Fruit fly (Drosophila melanogaster) whole organism, embryonic: ENCODE data around the gene CG13461.

Experiments used
- Bgb ChIP-seq: fragments of 200-800 bp; sonication (Bioruptor generic); IDR thresholded peaks from 2 replicates; pipeline ENCODE4 v1.3.6; 2022; ENCODE audit warnings: missing biosample characterization, missing genetic modification characterization; ENCODE audit not compliant: partially characterized antibody
- Blimp-1 ChIP-seq: fragments of 200-800 bp; sonication (Bioruptor generic); optimal IDR thresholded peaks from 3 replicates; lab custom pipeline; 2018; ENCODE audit warnings: missing biosample characterization, missing genetic modification characterization, mild to moderate bottlenecking, moderate library complexity, missing genetic modification reagents
- CG10959 ChIP-seq: fragments of 200-800 bp; sonication (Bioruptor generic); IDR thresholded peaks from 2 replicates; pipeline ENCODE4 v1.3.6; 2022; ENCODE audit warnings: missing biosample characterization, missing genetic modification characterization
- CG12155 ChIP-seq: fragments of 200-800 bp; sonication (Bioruptor generic); optimal IDR thresholded peaks from 3 replicates; lab custom pipeline; 2016; ENCODE audit warnings: missing biosample characterization, missing genetic modification characterization
- CG13123 ChIP-seq: fragments of 200-800 bp; sonication (Bioruptor generic); optimal IDR thresholded peaks from 2 replicates; lab custom pipeline; 2016; ENCODE audit warnings: missing biosample characterization, missing genetic modification characterization
- CG14860 ChIP-seq: fragments of 200-800 bp; sonication (Bioruptor generic); IDR thresholded peaks from 3 replicates; pipeline ENCODE4 v1.3.6; 2022; ENCODE audit warnings: missing biosample characterization, missing genetic modification characterization; ENCODE audit not compliant: partially characterized antibody
- CG1602 ChIP-seq: fragments of 200-800 bp; sonication (Bioruptor generic); optimal IDR thresholded peaks from 3 replicates; lab custom pipeline; 2016; ENCODE audit warnings: missing biosample characterization, missing genetic modification characterization
- CG2199 ChIP-seq: fragments of 200-800 bp; sonication (Bioruptor generic); IDR thresholded peaks from 3 replicates; pipeline ENCODE4 v1.3.6; 2022; ENCODE audit warnings: missing biosample characterization, missing genetic modification characterization
- CG2712 ChIP-seq: fragments of 200-800 bp; optimal IDR thresholded peaks from 3 replicates; lab custom pipeline; 2019; ENCODE audit warnings: missing biosample characterization, mild to moderate bottlenecking, missing genetic modification characterization, moderate library complexity
- CG30020 ChIP-seq: fragments of 200-800 bp; optimal IDR thresholded peaks from 2 replicates; lab custom pipeline; 2019; ENCODE audit warnings: missing biosample characterization, mild to moderate bottlenecking, missing genetic modification characterization, moderate library complexity
- CG30403 ChIP-seq: fragments of 200-800 bp; sonication (Bioruptor generic); optimal IDR thresholded peaks from 3 replicates; lab custom pipeline; 2016; ENCODE audit warnings: missing biosample characterization, missing genetic modification characterization
- CG31224 ChIP-seq: fragments of 200-800 bp; sonication (Bioruptor generic); IDR thresholded peaks from 2 replicates; pipeline ENCODE4 v1.3.6; 2022; ENCODE audit warnings: missing biosample characterization, missing genetic modification characterization
- CG31388 ChIP-seq: fragments of 200-800 bp; sonication (Bioruptor generic); optimal IDR thresholded peaks from 2 replicates; lab custom pipeline; 2016; ENCODE audit warnings: missing biosample characterization, missing genetic modification characterization
- CG4404 ChIP-seq: fragments of 200-800 bp; sonication (Bioruptor generic); IDR thresholded peaks from 2 replicates; pipeline ENCODE4 v1.3.6; 2022; ENCODE audit warnings: missing biosample characterization, missing genetic modification characterization
- CG6813 ChIP-seq: fragments of 200-800 bp; sonication (Bioruptor generic); optimal IDR thresholded peaks from 2 replicates; lab custom pipeline; 2017; ENCODE audit warnings: missing biosample characterization, missing genetic modification characterization, mild to moderate bottlenecking, moderate library complexity, missing genetic modification reagents
- CG9727 ChIP-seq: fragments of 200-800 bp; sonication (Bioruptor generic); optimal IDR thresholded peaks from 3 replicates; lab custom pipeline; 2017; ENCODE audit warnings: missing biosample characterization, mild to moderate bottlenecking, missing genetic modification characterization
- CHES-1-like ChIP-seq: fragments of 200-800 bp; sonication (Bioruptor generic); optimal IDR thresholded peaks from 2 replicates; lab custom pipeline; 2016; ENCODE audit warnings: missing biosample characterization, missing genetic modification characterization
- CkIIα-i1 ChIP-seq: fragments of 200-800 bp; sonication (Bioruptor generic); IDR thresholded peaks from 2 replicates; pipeline ENCODE4 v1.3.6; 2022; ENCODE audit warnings: missing biosample characterization, missing genetic modification characterization
- Dip3 ChIP-seq: fragments of 200-800 bp; sonication (Bioruptor generic); optimal IDR thresholded peaks from 3 replicates; lab custom pipeline; 2016; ENCODE audit warnings: missing biosample characterization, missing genetic modification characterization
- Doc2 ChIP-seq: fragments of 200-800 bp; sonication (Bioruptor generic); IDR thresholded peaks from 2 replicates; pipeline ENCODE4 v1.3.6; 2022; ENCODE audit warnings: missing biosample characterization, missing genetic modification characterization
- E2f1 ChIP-seq: fragments of 200-800 bp; sonication (Bioruptor generic); IDR thresholded peaks from 2 replicates; pipeline ENCODE4 v1.3.6; 2022; ENCODE audit warnings: missing biosample characterization, missing genetic modification characterization
- Ets97D ChIP-seq: fragments of 200-800 bp; sonication (Bioruptor generic); optimal IDR thresholded peaks from 3 replicates; lab custom pipeline; 2016; ENCODE audit warnings: missing biosample characterization, missing genetic modification characterization
- HLH4C ChIP-seq: fragments of 200-800 bp; sonication (Bioruptor generic); IDR thresholded peaks from 3 replicates; pipeline ENCODE4 v1.3.6; 2022; ENCODE audit warnings: missing biosample characterization, missing genetic modification characterization; ENCODE audit not compliant: partially characterized antibody
- Optix ChIP-seq: fragments of 200-800 bp; sonication (Bioruptor generic); IDR thresholded peaks from 3 replicates; pipeline ENCODE4 v1.3.6; 2022; ENCODE audit warnings: missing biosample characterization, missing genetic modification characterization
- Xrp1 ChIP-seq: fragments of 200-800 bp; sonication (Bioruptor generic); IDR thresholded peaks from 2 replicates; pipeline ENCODE4 v1.3.6; 2022; ENCODE audit warnings: missing biosample characterization, missing genetic modification characterization
- ab ChIP-seq: fragments of 200-800 bp; sonication (Bioruptor generic); optimal IDR thresholded peaks from 2 replicates; lab custom pipeline; 2016; ENCODE audit warnings: missing biosample characterization, missing genetic modification characterization
- ase ChIP-seq: fragments of 200-800 bp; sonication (Bioruptor generic); IDR thresholded peaks from 3 replicates; pipeline ENCODE4 v1.3.6; 2022; ENCODE audit warnings: missing biosample characterization, missing genetic modification characterization
- bab2 ChIP-seq: fragments of 200-800 bp; sonication (Bioruptor generic); optimal IDR thresholded peaks from 2 replicates; lab custom pipeline; 2016; ENCODE audit warnings: missing biosample characterization, missing genetic modification characterization
- bsh ChIP-seq, 2 experiments: fragments of 200-800 bp; sonication (Bioruptor generic); optimal IDR thresholded peaks; 2 replicates each; lab custom pipeline; 2017 to 2018; ENCODE audit warnings: mild to moderate bottlenecking in 2 of 2, missing biosample characterization in 2 of 2, missing genetic modification characterization in 2 of 2, moderate library complexity in 1 of 2
- chif ChIP-seq, 2 experiments: fragments of 200-800 bp; sonication (Bioruptor generic); optimal IDR thresholded peaks; 3 replicates each; lab custom pipeline; 2016; ENCODE audit warnings: missing biosample characterization in 2 of 2, missing genetic modification characterization in 2 of 2
- dan ChIP-seq: fragments of 200-800 bp; sonication (Bioruptor generic); IDR thresholded peaks from 2 replicates; pipeline ENCODE4 v1.3.6; 2022; ENCODE audit warnings: missing biosample characterization, missing genetic modification characterization
- dpn ChIP-seq, 2 experiments: fragments of 200-800 bp; sonication (Bioruptor generic); optimal IDR thresholded peaks; 3 replicates each; lab custom pipeline; 2016; ENCODE audit warnings: missing biosample characterization in 2 of 2, missing genetic modification characterization in 2 of 2
- ems ChIP-seq: fragments of 200-800 bp; sonication (Bioruptor generic); optimal IDR thresholded peaks from 3 replicates; lab custom pipeline; 2016; ENCODE audit warnings: missing biosample characterization, missing genetic modification characterization
- esg ChIP-seq: fragments of 200-800 bp; sonication (Bioruptor generic); conservative IDR thresholded peaks from 2 replicates; pipeline ENCODE4 v1.3.6; 2022; ENCODE audit warnings: missing biosample characterization, missing genetic modification characterization
- gro ChIP-seq: fragments of 200-800 bp; sonication (Bioruptor generic); optimal IDR thresholded peaks from 2 replicates; lab custom pipeline; 2016; ENCODE audit warnings: missing biosample characterization, missing genetic modification characterization
- hkb ChIP-seq, 2 experiments: fragments of 200-800 bp in 1 of 2; fragments of >200 bp in 1 of 2; sonication (Bioruptor generic) in 1 of 2; IDR thresholded peaks in 1 of 2; optimal IDR thresholded peaks in 1 of 2; 2 replicates each; pipeline versions ENCODE4 v1.3.6 to Lab custom; 2017 to 2022; ENCODE audit warnings: missing biosample characterization in 1 of 2, missing genetic modification characterization in 1 of 2
- jigr1 ChIP-seq: fragments of 200-800 bp; sonication (Bioruptor generic); IDR thresholded peaks from 3 replicates; pipeline ENCODE4 v1.3.6; 2022; ENCODE audit warnings: missing biosample characterization, missing genetic modification characterization
- onecut ChIP-seq: fragments of 200-800 bp; sonication (Bioruptor generic); IDR thresholded peaks from 2 replicates; pipeline ENCODE4 v1.3.6; 2022; ENCODE audit warnings: missing biosample characterization, missing genetic modification characterization
- pfk ChIP-seq: fragments of 200-800 bp; sonication (Bioruptor generic); optimal IDR thresholded peaks from 2 replicates; lab custom pipeline; 2018; ENCODE audit warnings: missing biosample characterization, mild to moderate bottlenecking, missing genetic modification characterization, moderate library complexity
- pnt ChIP-seq: fragments of 200-800 bp; sonication (Bioruptor generic); optimal IDR thresholded peaks from 3 replicates; lab custom pipeline; 2016; ENCODE audit warnings: missing biosample characterization, missing genetic modification characterization
- psq ChIP-seq: fragments of 200-800 bp; sonication (Bioruptor generic); optimal IDR thresholded peaks from 2 replicates; lab custom pipeline; 2017; ENCODE audit warnings: missing biosample characterization, missing genetic modification characterization
- run ChIP-seq: fragments of 200-800 bp; sonication (Bioruptor generic); optimal IDR thresholded peaks from 3 replicates; lab custom pipeline; 2018; ENCODE audit warnings: missing biosample characterization, mild to moderate bottlenecking, missing genetic modification characterization
- sim ChIP-seq: fragments of 200-800 bp; sonication (Bioruptor generic); IDR thresholded peaks from 2 replicates; pipeline ENCODE4 v1.3.6; 2022; ENCODE audit warnings: missing biosample characterization, missing genetic modification characterization
- slbo ChIP-seq: fragments of 200-800 bp; sonication (Bioruptor generic); IDR thresholded peaks from 2 replicates; pipeline ENCODE4 v1.3.6; 2022; ENCODE audit warnings: missing biosample characterization, missing genetic modification characterization
- so ChIP-seq: fragments of 200-800 bp; sonication (Bioruptor generic); IDR thresholded peaks from 3 replicates; pipeline ENCODE4 v1.3.6; 2022; ENCODE audit warnings: missing biosample characterization, missing genetic modification characterization
- ttk ChIP-seq: fragments of 200-800 bp; sonication (Bioruptor generic); IDR thresholded peaks from 2 replicates; pipeline ENCODE4 v2.1.2; 2022; ENCODE audit warnings: missing biosample characterization, missing genetic modification characterization
- usp ChIP-seq: fragments of >200 bp; optimal IDR thresholded peaks from 2 replicates; lab custom pipeline; 2017; ENCODE audit warnings: missing biosample characterization, missing genetic modification characterization
- vvl ChIP-seq: fragments of 200-800 bp; sonication (Bioruptor generic); IDR thresholded peaks from 2 replicates; pipeline ENCODE4 v1.3.6; 2022; ENCODE audit warnings: missing biosample characterization, missing genetic modification characterization
- yki ChIP-seq: fragments of >200 bp; optimal IDR thresholded peaks from 3 replicates; lab custom pipeline; 2018
- zen ChIP-seq: fragments of 200-800 bp; sonication (Bioruptor generic); optimal IDR thresholded peaks from 3 replicates; lab custom pipeline; 2018; ENCODE audit warnings: missing biosample characterization, mild to moderate bottlenecking, missing genetic modification characterization, moderate library complexity

Gene CG13461

dm6 chr3L:15013957-15014692 is 38.2 kb downstream of the CG13461 start, which contains the start of gene Reck (continued):
- TF ChIP-seq CG30403 (peak; percentile 82), Xrp1 (GFP tag; lab: Robert Waterston, UW) (peak; percentile 92), CG30020 (tag; lab: Kevin White, UChicago) (no peak), so (GFP tag; lab: Robert Waterston, UW) (no peak; the same call in none of the 3 replicates), slbo (GFP tag; lab: Robert Waterston, UW) (peak; percentile 77), jigr1 (no peak), pfk (GFP tag; lab: Kevin White, UChicago) (no peak), Doc2 (GFP tag; lab: Robert Waterston, UW) (no peak), Optix (GFP tag; lab: Robert Waterston, UW) (peak; percentile 68; the same call in 2 of the 3 replicates), CG12155 (GFP tag; lab: Kevin White, UChicago) (peak; percentile 55), CG6813 (GFP tag; lab: Kevin White, UChicago) (peak; percentile 86), CG2712 (peak; percentile 89), ttk (GFP tag; lab: Robert Waterston, UW) (peak; percentile 44; the same call in 1 of the 2 replicates), Blimp-1 (GFP tag; lab: Kevin White, UChicago) (peak; percentile 92), CkIIα-i1 (GFP tag; lab: Robert Waterston, UW) (no peak), onecut (GFP tag; lab: Robert Waterston, UW) (peak; percentile 78), CG14860 (GFP tag; lab: Robert Waterston, UW) (no peak), dpn (GFP tag; optimal IDR thresholded peaks at IDR 0.05; lab: Kevin White, UChicago) (peak; percentile 33 to 82), Dip3 (GFP tag; lab: Kevin White, UChicago) (peak; percentile 21), run (tag; lab: Kevin White, UChicago) (peak; percentile 69), ems (GFP tag; lab: Kevin White, UChicago) (peak; percentile 50), Bgb (no peak), CG13123 (GFP tag; lab: Kevin White, UChicago) (peak; percentile 67), CHES-1-like (GFP tag; lab: Kevin White, UChicago) (no peak), vvl (GFP tag; lab: Robert Waterston, UW) (peak; percentile 93), bab2 (GFP tag; lab: Kevin White, UChicago) (peak; percentile 57), ab (no peak), hkb (optimal IDR thresholded peaks at IDR 0.05; lab: Kevin White, UChicago) (no peak), hkb (GFP tag; IDR thresholded peaks at IDR 0.05; lab: Robert Waterston, UW) (peak; percentile 95), CG9727 (GFP tag; lab: Kevin White, UChicago) (peak; percentile 87), esg (GFP tag; lab: Robert Waterston, UW) (peak; percentile 76), dan (GFP tag; lab: Robert Waterston, UW) (no peak), pnt (GFP tag; lab: Kevin White, UChicago) (peak; percentile 32), CG31388 (peak; percentile 12), usp (GFP tag; lab: Kevin White, UChicago) (no peak), gro (no peak), ase (GFP tag; lab: Robert Waterston, UW) (peak; percentile 77; the same call in 2 of the 3 replicates), zen (tag; lab: Kevin White, UChicago) (peak; percentile 81), E2f1 (peak; percentile 81), HLH4C (GFP tag; lab: Robert Waterston, UW) (no peak), chif (GFP tag; optimal IDR thresholded peaks at IDR 0.05; lab: Kevin White, UChicago) (peak; percentile 40 to 63), sim (GFP tag; lab: Robert Waterston, UW) (peak; percentile 75), Ets97D (GFP tag; lab: Kevin White, UChicago) (peak; percentile 29), yki (peak; percentile 11), CG1602 (GFP tag; lab: Kevin White, UChicago) (peak; percentile 71), bsh (GFP tag; optimal IDR thresholded peaks at IDR 0.05; lab: Kevin White, UChicago) (peak; percentile 77 to 89), CG10959 (peak; percentile 66), psq (GFP tag; lab: Kevin White, UChicago) (peak; percentile 45), CG4404 (GFP tag; lab: Robert Waterston, UW) (no peak), CG2199 (GFP tag; lab: Robert Waterston, UW) (peak; percentile 80), CG31224 (GFP tag; lab: Robert Waterston, UW) (peak; percentile 55)
